Worm (Caenorhabditis elegans): ENCODE data around the gene F11A5.9.

DNA sequence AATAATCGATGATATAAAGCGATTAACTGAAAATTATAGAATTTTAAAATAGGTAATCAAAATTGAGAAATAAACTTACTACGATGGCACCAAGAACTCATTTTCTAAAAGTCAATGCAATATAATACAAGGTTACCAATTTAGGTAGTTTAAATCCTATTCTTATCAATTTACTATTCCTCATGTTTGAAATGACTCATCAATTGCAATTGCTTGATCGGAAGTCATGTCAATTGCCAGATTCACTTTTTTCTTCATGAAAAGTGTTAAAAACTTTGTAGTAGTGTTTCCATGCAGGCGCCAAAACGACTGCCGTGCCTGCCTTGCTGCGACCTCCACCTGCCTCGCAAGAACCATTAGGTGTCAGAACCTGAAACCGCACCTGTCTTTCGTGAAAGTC lies 11.9 kb downstream of the F11A5.9 start, which contains the start of gene F11A5.13:
- no peak for TF ChIP-seq him-1 (tag; optimal IDR thresholded peaks at IDR 0.05)
- TF ChIP-seq W03F9.2 (tag; optimal IDR thresholded peaks at IDR 0.05), result no peak
- TF ChIP-seq dao-5 (tag; optimal IDR thresholded peaks at IDR 0.05), result no peak
